Worm (Caenorhabditis elegans) whole organism, L4 larva: ENCODE data around the gene R09A8.1.
A peak's percentile ranks its signal among the peaks of the same experiment; 100 is the strongest.

ENCODE experiments used
- F37D6.2 ChIP-seq: sonication (generic microtip); optimal IDR thresholded peaks from 2 replicates; lab custom pipeline; 2016; ENCODE audit warnings: mild to moderate bottlenecking, missing genetic modification characterization, missing compliant biosample characterization
- R02D3.7 ChIP-seq: fragments of 150-350 bp; sonication (generic microtip); optimal IDR thresholded peaks from 3 replicates; lab custom pipeline; 2014; ENCODE audit warnings: missing biosample characterization, missing genetic modification characterization
- T20F7.1 ChIP-seq: fragments of 200-800 bp; sonication (Bioruptor generic); optimal IDR thresholded peaks from 2 replicates; lab custom pipeline; 2018; ENCODE audit warnings: mild to moderate bottlenecking, missing genetic modification characterization, missing compliant biosample characterization
- Y75B8A.6 ChIP-seq: fragments of 200-800 bp; sonication (Bioruptor generic); IDR thresholded peaks from 2 replicates; pipeline ENCODE4 v1.3.6; 2022; ENCODE audit warnings: missing genetic modification reagents, missing genetic modification characterization, missing compliant biosample characterization
- ZK337.2 ChIP-seq: fragments of 200-800 bp; sonication (Bioruptor generic); IDR thresholded peaks from 2 replicates; pipeline ENCODE4 v1.3.6; 2022; ENCODE audit warnings: missing genetic modification reagents, missing genetic modification characterization, missing compliant biosample characterization
- aha-1 ChIP-seq: fragments of 150-350 bp; peaks from one replicate; lab custom pipeline; 2014; ENCODE audit warnings: missing biosample characterization, missing genetic modification characterization
- ama-1 ChIP-seq: fragments of 150-350 bp; optimal IDR thresholded peaks from 2 replicates; lab custom pipeline; 2014; ENCODE audit warnings: inconsistent platforms, mixed read lengths
- attf-4 ChIP-seq: sonication (generic microtip); optimal IDR thresholded peaks from 3 replicates; lab custom pipeline; 2017; ENCODE audit warnings: missing biosample characterization, missing genetic modification characterization
- ceh-28 ChIP-seq: fragments of 150-350 bp; optimal IDR thresholded peaks from 2 replicates; lab custom pipeline; 2014; ENCODE audit warnings: missing biosample characterization, missing genetic modification reagents, missing genetic modification characterization
- ceh-32 ChIP-seq: sonication (generic microtip); optimal IDR thresholded peaks from 2 replicates; lab custom pipeline; 2016; ENCODE audit warnings: mild to moderate bottlenecking, missing genetic modification characterization, missing compliant biosample characterization; ENCODE audit not compliant: poor library complexity
- ceh-62 ChIP-seq: sonication (generic microtip); optimal IDR thresholded peaks from 2 replicates; lab custom pipeline; 2017; ENCODE audit warnings: missing biosample characterization, missing genetic modification characterization
- ces-1 ChIP-seq: fragments of 150-350 bp; sonication (generic microtip); optimal IDR thresholded peaks from 4 replicates; lab custom pipeline; 2014; ENCODE audit warnings: missing biosample characterization, missing genetic modification reagents, missing genetic modification characterization
- ctbp-1 ChIP-seq: fragments of 200-800 bp; sonication (Bioruptor generic); IDR thresholded peaks from 2 replicates; pipeline ENCODE4 v1.3.6; 2022; ENCODE audit warnings: missing genetic modification reagents, missing genetic modification characterization, missing compliant biosample characterization
- daf-16 ChIP-seq, 3 experiments: sonication (generic microtip); optimal IDR thresholded peaks; 2 replicates each; lab custom pipeline; 2016 to 2017; ENCODE audit warnings: missing genetic modification characterization in 3 of 3, missing genetic modification reagents in 3 of 3, mild to moderate bottlenecking in 2 of 3, missing compliant biosample characterization in 2 of 3, missing biosample characterization in 1 of 3, moderate library complexity in 1 of 3
- daf-19 ChIP-seq: fragments of 200-800 bp; sonication (Bioruptor generic); conservative IDR thresholded peaks from 2 replicates; pipeline ENCODE4 v1.3.6; 2022; ENCODE audit warnings: missing genetic modification characterization, missing compliant biosample characterization
- dmd-6 ChIP-seq: fragments of 200-800 bp; sonication (Bioruptor generic); IDR thresholded peaks from 2 replicates; pipeline ENCODE4 v1.3.6; 2022; ENCODE audit warnings: missing genetic modification reagents, missing genetic modification characterization, missing compliant biosample characterization
- dmd-9 ChIP-seq: fragments of 200-800 bp; sonication (Bioruptor generic); IDR thresholded peaks from 2 replicates; pipeline ENCODE4 v1.3.6; 2022; ENCODE audit warnings: missing genetic modification reagents, missing genetic modification characterization, missing compliant biosample characterization
- duxl-1 ChIP-seq: sonication (generic microtip); optimal IDR thresholded peaks from 2 replicates; lab custom pipeline; 2016; ENCODE audit warnings: mild to moderate bottlenecking, missing genetic modification characterization, moderate library complexity, missing compliant biosample characterization; ENCODE audit not compliant: poor library complexity
- fkh-10 ChIP-seq: fragments of 150-350 bp; optimal IDR thresholded peaks from 2 replicates; lab custom pipeline; 2014; ENCODE audit warnings: missing biosample characterization, missing genetic modification reagents, missing genetic modification characterization
- fos-1 ChIP-seq: fragments of 150-350 bp; optimal IDR thresholded peaks from 2 replicates; lab custom pipeline; 2014; ENCODE audit warnings: missing biosample characterization, missing genetic modification characterization
- hlh-11 ChIP-seq: fragments of 200-800 bp; sonication (Bioruptor generic); optimal IDR thresholded peaks from 2 replicates; lab custom pipeline; 2018; ENCODE audit warnings: mild to moderate bottlenecking, missing genetic modification characterization, missing compliant biosample characterization
- hmg-1.1 ChIP-seq: fragments of 200-800 bp; sonication (Bioruptor generic); IDR thresholded peaks from 2 replicates; pipeline ENCODE4 v1.3.6; 2022; ENCODE audit warnings: missing genetic modification reagents, missing genetic modification characterization, missing compliant biosample characterization
- lin-13 ChIP-seq: fragments of 150-350 bp; optimal IDR thresholded peaks from 2 replicates; lab custom pipeline; 2014; ENCODE audit warnings: missing biosample characterization, missing genetic modification reagents, missing genetic modification characterization
- lin-15B ChIP-seq: fragments of 150-350 bp; sonication (generic microtip); optimal IDR thresholded peaks from 3 replicates; lab custom pipeline; 2014; ENCODE audit warnings: missing biosample characterization, missing genetic modification characterization
- lin-29 ChIP-seq: fragments of 200-800 bp; sonication (Bioruptor generic); IDR thresholded peaks from 2 replicates; pipeline ENCODE4 v1.3.6; 2022; ENCODE audit warnings: missing genetic modification reagents, missing genetic modification characterization, missing compliant biosample characterization
- lin-39 ChIP-seq: fragments of 150-350 bp; optimal IDR thresholded peaks from 2 replicates; lab custom pipeline; 2014; ENCODE audit warnings: missing biosample characterization, missing genetic modification reagents, missing genetic modification characterization
- lsy-2 ChIP-seq, 2 experiments: fragments of 150-350 bp in 1 of 2; sonication (generic microtip) in 1 of 2; optimal IDR thresholded peaks; 2 replicates each; lab custom pipeline; 2014 to 2017; ENCODE audit warnings: missing biosample characterization in 2 of 2, missing genetic modification characterization in 2 of 2
- mes-2 ChIP-seq: sonication (generic microtip); optimal IDR thresholded peaks from 2 replicates; lab custom pipeline; 2016; ENCODE audit warnings: missing genotype, mild to moderate bottlenecking, missing genetic modification characterization, missing compliant biosample characterization; ENCODE audit not compliant: poor library complexity, severe bottlenecking
- mxl-2 ChIP-seq: fragments of 200-800 bp; sonication (Bioruptor generic); conservative IDR thresholded peaks from 2 replicates; pipeline ENCODE4 v1.3.6; 2022; ENCODE audit warnings: missing genetic modification reagents, missing genetic modification characterization, missing compliant biosample characterization
- nhr-10 ChIP-seq: fragments of 150-350 bp; optimal IDR thresholded peaks from 2 replicates; lab custom pipeline; 2014; ENCODE audit warnings: missing biosample characterization, missing genetic modification characterization
- nhr-237 ChIP-seq: sonication (generic microtip); optimal IDR thresholded peaks from 2 replicates; lab custom pipeline; 2017; ENCODE audit warnings: missing biosample characterization, missing genetic modification characterization
- nhr-25 ChIP-seq: sonication (generic microtip); optimal IDR thresholded peaks from 2 replicates; lab custom pipeline; 2017; ENCODE audit warnings: missing genetic modification characterization, mild to moderate bottlenecking, missing compliant biosample characterization, antibody characterized with exemption, moderate library complexity, borderline replicate concordance; ENCODE audit not compliant: insufficient read depth
- nhr-48 ChIP-seq: sonication (generic microtip); optimal IDR thresholded peaks from 2 replicates; lab custom pipeline; 2016; ENCODE audit warnings: mild to moderate bottlenecking, missing genetic modification characterization, missing compliant biosample characterization
- nhr-6 ChIP-seq: fragments of 150-350 bp; optimal IDR thresholded peaks from 2 replicates; lab custom pipeline; 2014; ENCODE audit warnings: missing biosample characterization, missing genetic modification characterization
- nhr-76 ChIP-seq: fragments of 150-350 bp; optimal IDR thresholded peaks from 2 replicates; lab custom pipeline; 2014; ENCODE audit warnings: missing biosample characterization, missing genetic modification characterization
- pqm-1 ChIP-seq: sonication (generic microtip); optimal IDR thresholded peaks from 2 replicates; lab custom pipeline; 2017; ENCODE audit warnings: missing biosample characterization, missing genetic modification characterization
- rbr-2 ChIP-seq: sonication (generic microtip); optimal IDR thresholded peaks from 2 replicates; lab custom pipeline; 2016; ENCODE audit warnings: missing genotype, missing genetic modification characterization, missing compliant biosample characterization
- sdz-12 ChIP-seq: fragments of 200-800 bp; sonication (Bioruptor generic); optimal IDR thresholded peaks from 2 replicates; lab custom pipeline; 2018; ENCODE audit warnings: mild to moderate bottlenecking, missing genetic modification characterization, missing compliant biosample characterization
- skn-1 ChIP-seq: fragments of 150-350 bp; optimal IDR thresholded peaks from 2 replicates; lab custom pipeline; 2014; ENCODE audit warnings: missing biosample characterization, missing genetic modification characterization
- snpc-1.2 ChIP-seq: fragments of 200-800 bp; sonication (Bioruptor generic); IDR thresholded peaks from 2 replicates; pipeline ENCODE4 v1.3.6; 2022; ENCODE audit warnings: missing genetic modification reagents, missing genetic modification characterization, missing compliant biosample characterization
- spr-1 ChIP-seq: sonication (generic microtip); optimal IDR thresholded peaks from 2 replicates; lab custom pipeline; 2016; ENCODE audit warnings: mild to moderate bottlenecking, missing genetic modification characterization, missing compliant biosample characterization
- unc-62 ChIP-seq, 3 experiments: fragments of 150-350 bp in 1 of 3; sonication (generic microtip); optimal IDR thresholded peaks in 2 of 3; peaks in 1 of 3; 1 replicate in 1 of 3; 2 replicates in 2 of 3; lab custom pipeline; 2014 to 2017; ENCODE audit warnings: missing biosample characterization in 3 of 3, missing genetic modification characterization in 3 of 3, missing genetic modification reagents in 3 of 3, missing genotype in 1 of 3
- vab-7 ChIP-seq: fragments of 200-800 bp; sonication (Bioruptor generic); IDR thresholded peaks from 2 replicates; pipeline ENCODE4 v1.3.6; 2022; ENCODE audit warnings: missing genetic modification reagents, missing genetic modification characterization, missing compliant biosample characterization
- zfp-2 ChIP-seq: sonication (generic microtip); optimal IDR thresholded peaks from 2 replicates; lab custom pipeline; 2016; ENCODE audit warnings: mild to moderate bottlenecking, missing genetic modification characterization, missing compliant biosample characterization
- zfp-3 ChIP-seq: fragments of 200-800 bp; sonication (Bioruptor generic); conservative IDR thresholded peaks from 2 replicates; pipeline ENCODE4 v1.3.6; 2022; ENCODE audit warnings: missing genetic modification reagents, missing genetic modification characterization, missing compliant biosample characterization

R09A8.1 gene

DNA sequence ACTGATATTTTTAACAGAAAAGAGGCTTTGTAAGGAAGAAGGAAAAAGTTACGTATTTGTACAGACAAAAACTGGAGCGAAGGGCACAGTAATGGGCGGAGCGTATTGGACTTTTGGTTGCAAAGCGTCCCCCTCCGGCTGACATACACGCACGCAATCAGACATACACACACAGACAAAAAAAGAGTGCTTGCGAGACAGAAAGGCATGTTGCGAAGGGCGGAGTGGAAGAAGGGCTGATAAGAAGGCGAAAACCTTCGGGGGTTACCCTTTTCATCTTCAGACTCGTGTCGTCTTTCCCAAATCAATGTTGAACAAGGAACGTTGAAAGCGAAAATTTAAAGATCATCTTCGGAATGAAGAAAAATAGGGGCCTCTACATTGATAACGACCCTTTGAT, 17.0 kb downstream of the R09A8.1 start (continued):
- TF ChIP-seq mxl-2 (GFP tag; lab: Robert Waterston, UW) (peak; percentile 61; the same call in 1 of the 2 replicates), nhr-10 (peak; percentile 24), nhr-6 (tag; lab: Kevin White, UChicago) (peak; percentile 16), snpc-1.2 (GFP tag; lab: Robert Waterston, UW) (0 out of 2 replicates have a peak, but pooled peaks have one; percentile 12), lin-15B (tag; lab: Kevin White, UChicago) (no peak), ceh-28 (tag; lab: Kevin White, UChicago) (no peak), nhr-25 (tag; lab: Kevin White, UChicago) (peak; percentile 37), F37D6.2 (tag; lab: Kevin White, UChicago) (no peak), skn-1 (no peak), nhr-76 (tag; lab: Kevin White, UChicago) (no peak), zfp-3 (no peak), lin-13 (GFP tag; lab: Kevin White, UChicago) (peak; percentile 30)

DNA sequence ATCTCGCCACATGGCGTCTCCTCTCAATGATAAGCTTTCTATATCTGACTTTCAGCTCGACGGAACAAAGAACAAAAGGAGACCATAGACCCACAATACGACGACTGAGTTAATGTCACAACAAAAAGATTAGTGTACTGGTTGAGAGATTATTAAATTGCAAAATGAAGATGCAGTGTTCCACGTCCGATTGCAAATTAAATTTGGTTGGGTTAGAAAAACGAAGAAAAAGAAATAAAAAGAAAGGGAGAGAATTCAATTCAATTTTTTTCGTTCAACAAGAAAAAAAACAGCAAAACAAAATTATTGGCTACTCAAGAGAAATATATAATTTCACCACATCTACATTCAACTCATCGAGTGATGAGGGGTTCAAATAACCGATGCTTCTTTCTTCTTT, 17.9 kb downstream of the R09A8.1 start:
- TF ChIP-seq ces-1 = peak; percentile 87
- TF ChIP-seq lsy-2 (tag; optimal IDR thresholded peaks at IDR 0.05; lab: Kevin White, UChicago) = peak in 1 of 2 experiments; percentile 17
- TF ChIP-seq fkh-10 = peak; percentile 67
- TF ChIP-seq unc-62 (GFP tag; optimal IDR thresholded peaks at IDR 0.05 in 1 of 2; lab: Kevin White, UChicago) = peak in 1 of 2 experiments; percentile 68
- no peak for TF ChIP-seq unc-62 (tag; optimal IDR thresholded peaks at IDR 0.05; lab: Kevin White, UChicago)
- no peak for TF ChIP-seq vab-7
- TF ChIP-seq ceh-32 (tag; lab: Kevin White, UChicago) = no peak
- TF ChIP-seq ctbp-1 (GFP tag; lab: Robert Waterston, UW) = peak; percentile 58; the same call in 1 of the 2 replicates
- no peak for TF ChIP-seq dmd-9 (GFP tag; lab: Robert Waterston, UW)

DNA sequence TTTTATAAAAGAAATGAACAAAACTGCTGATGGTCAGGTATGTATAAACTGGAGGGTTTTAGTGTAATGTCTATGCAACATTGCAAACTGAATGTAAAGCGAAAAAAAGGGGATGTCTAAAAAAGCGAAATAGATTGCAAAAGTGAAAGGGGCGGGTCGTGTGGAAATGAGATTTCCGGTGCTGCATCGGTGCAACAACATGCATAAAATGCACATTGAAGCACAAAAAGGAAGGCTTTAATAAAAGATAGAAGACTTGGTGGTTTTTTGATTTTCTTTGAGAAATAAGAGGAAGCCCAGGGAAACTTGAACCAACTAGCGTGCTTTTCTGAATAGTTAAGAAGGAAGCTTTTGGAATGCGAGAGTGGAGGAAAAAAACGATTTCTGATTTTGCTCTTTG, 19.1 kb downstream of the R09A8.1 start:
- TF ChIP-seq mxl-2 (GFP tag; lab: Robert Waterston, UW) (no peak), aha-1 (peak; percentile 86), ceh-62 (tag; lab: Kevin White, UChicago) (no peak), R02D3.7 (tag; lab: Kevin White, UChicago) (no peak), duxl-1 (tag; lab: Kevin White, UChicago) (no peak), ama-1 (no peak), sdz-12 (GFP tag; lab: Kevin White, UChicago) (no peak), dmd-6 (no peak), zfp-2 (tag; lab: Kevin White, UChicago) (no peak), rbr-2 (tag; lab: Kevin White, UChicago) (no peak), ces-1 (peak; percentile 23), nhr-6 (tag; lab: Kevin White, UChicago) (no peak), nhr-237 (tag; lab: Kevin White, UChicago) (no peak), lin-39 (tag; lab: Kevin White, UChicago) (no peak), T20F7.1 (no peak)

DNA sequence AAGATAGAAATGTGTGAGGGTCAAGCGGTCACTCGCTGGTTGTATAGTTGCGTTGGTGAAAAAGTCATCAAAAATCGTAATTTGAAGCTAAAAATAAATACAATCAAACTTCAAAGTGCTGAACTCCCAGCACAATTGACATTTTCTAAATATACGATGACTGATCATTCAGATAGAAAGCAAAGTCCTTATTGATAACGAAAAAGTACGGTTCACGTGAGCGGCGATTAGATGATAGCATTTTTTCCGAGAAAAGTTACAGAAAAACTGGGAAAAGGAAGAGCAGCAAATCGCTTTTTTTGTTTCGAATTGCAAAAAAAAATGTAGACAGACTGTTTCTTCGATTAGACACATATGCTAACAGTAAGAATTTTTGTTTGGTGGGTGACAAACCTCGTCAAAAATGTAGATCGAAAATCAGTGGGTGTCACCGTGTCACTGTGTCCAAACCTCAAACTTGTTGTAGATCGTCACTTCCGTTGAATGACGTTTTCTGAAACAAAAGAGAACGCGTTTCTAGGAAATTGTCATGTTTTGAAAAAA, 20.4 kb downstream of the R09A8.1 start, which contains the start of gene ivns-1:
ivns-1 (minus strand) TSS at position 493 of the 543 bp plus-strand sequence.
- TF ChIP-seq fkh-10 (no peak), fos-1 (tag; lab: Kevin White, UChicago) (no peak), nhr-25 (tag; lab: Kevin White, UChicago) (no peak), mes-2 (tag; lab: Kevin White, UChicago) (no peak), attf-4 (tag; lab: Kevin White, UChicago) (no peak), dmd-6 (peak; percentile 70), nhr-237 (tag; lab: Kevin White, UChicago) (no peak), sdz-12 (GFP tag; lab: Kevin White, UChicago) (no peak), Y75B8A.6 (GFP tag; lab: Robert Waterston, UW) (no peak), spr-1 (tag; lab: Kevin White, UChicago) (no peak), lin-29 (GFP tag; lab: Robert Waterston, UW) (no peak), ZK337.2 (GFP tag; lab: Robert Waterston, UW) (no peak), daf-19 (GFP tag; lab: Robert Waterston, UW) (no peak), hlh-11 (tag; lab: Kevin White, UChicago) (peak; percentile 70), nhr-48 (tag; lab: Kevin White, UChicago) (peak; percentile 60), pqm-1 (tag; lab: Kevin White, UChicago) (peak; percentile 17), daf-16 (GFP tag; optimal IDR thresholded peaks at IDR 0.05; lab: Kevin White, UChicago) (no peak), daf-16 (tag; optimal IDR thresholded peaks at IDR 0.05; lab: Kevin White, UChicago) (peak; percentile 72), hmg-1.1 (no peak)
